Worm (Caenorhabditis elegans): ENCODE data around the gene del-2.

- TF ChIP-seq him-1 (tag; optimal IDR thresholded peaks at IDR 0.05) (no peak), W03F9.2 (tag; optimal IDR thresholded peaks at IDR 0.05) (no peak)
Observed at ce11 chrIV:9634848-9635247, 7.0 kb downstream of the del-2 start, which contains the start of gene mca-1.
